Fruit fly (Drosophila melanogaster) whole organism, embryonic: ENCODE results near the gene CG10793.

Experiments
- CG10321 ChIP-seq: fragments of 200-800 bp; sonication (Bioruptor generic); IDR thresholded peaks from 2 replicates; pipeline ENCODE4 v1.3.6; 2022; ENCODE audit warnings: missing biosample characterization, missing genetic modification characterization
- CG10366 ChIP-seq: fragments of 200-800 bp; sonication (Bioruptor generic); IDR thresholded peaks from 2 replicates; pipeline ENCODE4 v1.3.6; 2022; ENCODE audit warnings: missing biosample characterization, missing genetic modification characterization
- CG10543 ChIP-seq: fragments of 200-800 bp; sonication (Bioruptor generic); optimal IDR thresholded peaks from 3 replicates; lab custom pipeline; 2017; ENCODE audit warnings: missing biosample characterization, mild to moderate bottlenecking, missing genetic modification characterization, moderate library complexity
- CG11093 ChIP-seq: fragments of 200-800 bp; sonication (Bioruptor generic); IDR thresholded peaks from 3 replicates; pipeline ENCODE4 v1.3.6; 2022; ENCODE audit warnings: missing biosample characterization, missing genetic modification characterization
- CG11504 ChIP-seq: fragments of 200-800 bp; sonication (Bioruptor generic); optimal IDR thresholded peaks from 3 replicates; lab custom pipeline; 2019; ENCODE audit warnings: missing biosample characterization, mild to moderate bottlenecking, missing genetic modification characterization, moderate library complexity
- CG11723 ChIP-seq: fragments of 200-800 bp; sonication (Bioruptor generic); optimal IDR thresholded peaks from 2 replicates; lab custom pipeline; 2017; ENCODE audit warnings: missing biosample characterization, mild to moderate bottlenecking, missing genetic modification characterization
- CG12104 ChIP-seq: fragments of 200-800 bp; sonication (Bioruptor generic); optimal IDR thresholded peaks from 3 replicates; lab custom pipeline; 2016; ENCODE audit warnings: missing biosample characterization, missing genetic modification characterization
- CG13624 ChIP-seq: fragments of 200-800 bp; sonication (Bioruptor generic); optimal IDR thresholded peaks from 2 replicates; lab custom pipeline; 2016; ENCODE audit warnings: missing biosample characterization, missing genetic modification characterization
- CG1602 ChIP-seq: fragments of 200-800 bp; sonication (Bioruptor generic); optimal IDR thresholded peaks from 3 replicates; lab custom pipeline; 2016; ENCODE audit warnings: missing biosample characterization, missing genetic modification characterization
- CG1647 ChIP-seq: fragments of 200-800 bp; sonication (Bioruptor generic); optimal IDR thresholded peaks from 3 replicates; lab custom pipeline; 2016; ENCODE audit warnings: missing biosample characterization, missing genetic modification characterization
- CG16813 ChIP-seq: fragments of 200-800 bp; sonication (Bioruptor generic); IDR thresholded peaks from 3 replicates; pipeline ENCODE4 v1.3.6; 2022; ENCODE audit warnings: missing biosample characterization, missing genetic modification characterization; ENCODE audit not compliant: partially characterized antibody
- CG17328 ChIP-seq: fragments of 200-800 bp; sonication (Bioruptor generic); IDR thresholded peaks from 2 replicates; pipeline ENCODE4 v1.3.6; 2022; ENCODE audit warnings: missing biosample characterization, missing genetic modification characterization
- CG17359 ChIP-seq: fragments of 200-800 bp; sonication (Bioruptor generic); optimal IDR thresholded peaks from 3 replicates; lab custom pipeline; 2018; ENCODE audit warnings: missing biosample characterization, mild to moderate bottlenecking, missing genetic modification characterization, moderate library complexity
- CG18011 ChIP-seq: fragments of 200-800 bp; sonication (Bioruptor generic); optimal IDR thresholded peaks from 2 replicates; lab custom pipeline; 2017; ENCODE audit warnings: missing biosample characterization, missing genetic modification characterization, mild to moderate bottlenecking, moderate library complexity, missing genotype
- CG18764 ChIP-seq: fragments of 200-800 bp; sonication (Bioruptor generic); optimal IDR thresholded peaks from 3 replicates; lab custom pipeline; 2016; ENCODE audit warnings: missing biosample characterization, missing genetic modification characterization
- CG2202 ChIP-seq: fragments of 200-800 bp; sonication (Bioruptor generic); optimal IDR thresholded peaks from 2 replicates; lab custom pipeline; 2018; ENCODE audit warnings: missing biosample characterization, mild to moderate bottlenecking, missing genetic modification characterization
- CG31441 ChIP-seq: fragments of 200-800 bp; sonication (Bioruptor generic); IDR thresholded peaks from 2 replicates; pipeline ENCODE4 v1.3.6; 2022; ENCODE audit warnings: missing biosample characterization, missing genetic modification characterization
- CG34376 ChIP-seq: fragments of 200-800 bp; sonication (Bioruptor generic); optimal IDR thresholded peaks from 2 replicates; lab custom pipeline; 2018; ENCODE audit warnings: missing biosample characterization, mild to moderate bottlenecking, missing genetic modification characterization
- Dll ChIP-seq: fragments of 200-800 bp; sonication (Bioruptor generic); IDR thresholded peaks from 4 replicates; pipeline ENCODE4 v1.3.6; 2022; ENCODE audit warnings: missing biosample characterization, missing genetic modification characterization; ENCODE audit not compliant: partially characterized antibody
- Dp ChIP-seq: fragments of 200-800 bp; sonication (Bioruptor generic); optimal IDR thresholded peaks from 2 replicates; lab custom pipeline; 2018; ENCODE audit warnings: missing biosample characterization, mild to moderate bottlenecking, missing genetic modification characterization, moderate library complexity
- Hand ChIP-seq: fragments of 200-800 bp; sonication (Bioruptor generic); optimal IDR thresholded peaks from 2 replicates; lab custom pipeline; 2017; ENCODE audit warnings: mild to moderate bottlenecking, missing biosample characterization, missing genetic modification reagents, missing genetic modification characterization
- HmgD ChIP-seq: fragments of 200-800 bp; sonication (Bioruptor generic); optimal IDR thresholded peaks from 3 replicates; lab custom pipeline; 2016; ENCODE audit warnings: missing biosample characterization, missing genetic modification characterization
- Mrtf ChIP-seq: fragments of 200-800 bp; sonication (Bioruptor generic); IDR thresholded peaks from 3 replicates; pipeline ENCODE4 v1.3.6; 2022; ENCODE audit warnings: missing biosample characterization, missing genetic modification characterization
- Myb ChIP-seq: fragments of 200-800 bp; sonication (Bioruptor generic); optimal IDR thresholded peaks from 2 replicates; lab custom pipeline; 2016; ENCODE audit warnings: missing biosample characterization, missing genetic modification characterization
- Nf-YA ChIP-seq: fragments of 200-800 bp; sonication (Bioruptor generic); IDR thresholded peaks from 2 replicates; pipeline ENCODE4 v1.3.6; 2022; ENCODE audit warnings: missing biosample characterization, missing genetic modification characterization
- Ptx1 ChIP-seq: fragments of 200-800 bp; sonication (Bioruptor generic); IDR thresholded peaks from 2 replicates; pipeline ENCODE4 v1.3.6; 2022; ENCODE audit warnings: missing biosample characterization, missing genetic modification characterization
- Side ChIP-seq: fragments of 200-800 bp; sonication (Bioruptor generic); optimal IDR thresholded peaks from 2 replicates; lab custom pipeline; 2016; ENCODE audit warnings: missing biosample characterization, missing genetic modification characterization
- Sin3A ChIP-seq: fragments of >200 bp; optimal IDR thresholded peaks from 2 replicates; lab custom pipeline; 2018
- Stat92E ChIP-seq, 3 experiments: fragments of >200 bp in 2 of 3; fragments of 200-800 bp in 1 of 3; sonication (Bioruptor generic) in 1 of 3; optimal IDR thresholded peaks; 2 replicates each; lab custom pipeline; 2017 to 2019; ENCODE audit warnings: missing biosample characterization in 3 of 3, missing genetic modification characterization in 3 of 3, mild to moderate bottlenecking in 1 of 3, moderate library complexity in 1 of 3
- Xrp1 ChIP-seq: fragments of 200-800 bp; sonication (Bioruptor generic); IDR thresholded peaks from 2 replicates; pipeline ENCODE4 v1.3.6; 2022; ENCODE audit warnings: missing biosample characterization, missing genetic modification characterization
- btn ChIP-seq: fragments of 200-800 bp; sonication (Bioruptor generic); optimal IDR thresholded peaks from 2 replicates; lab custom pipeline; 2016; ENCODE audit warnings: missing biosample characterization, missing genetic modification characterization
- ci ChIP-seq: fragments of 200-800 bp; sonication (Bioruptor generic); IDR thresholded peaks from 3 replicates; pipeline ENCODE4 v1.3.6; 2022; ENCODE audit warnings: missing biosample characterization, missing genetic modification characterization
- ewg ChIP-seq: fragments of 200-800 bp; sonication (Bioruptor generic); optimal IDR thresholded peaks from 3 replicates; lab custom pipeline; 2017; ENCODE audit warnings: mild to moderate bottlenecking, missing biosample characterization, missing genetic modification reagents, missing genetic modification characterization
- fd96Cb ChIP-seq: fragments of 200-800 bp; sonication (Bioruptor generic); optimal IDR thresholded peaks from 2 replicates; lab custom pipeline; 2018; ENCODE audit warnings: missing biosample characterization, mild to moderate bottlenecking, missing genetic modification characterization, moderate library complexity
- grau ChIP-seq: fragments of 200-800 bp; optimal IDR thresholded peaks from 3 replicates; lab custom pipeline; 2019; ENCODE audit warnings: missing biosample characterization, mild to moderate bottlenecking, missing genetic modification characterization, moderate library complexity
- gro ChIP-seq: fragments of 200-800 bp; sonication (Bioruptor generic); optimal IDR thresholded peaks from 2 replicates; lab custom pipeline; 2016; ENCODE audit warnings: missing biosample characterization, missing genetic modification characterization
- hb ChIP-seq: fragments of 200-800 bp; sonication (Bioruptor generic); IDR thresholded peaks from 3 replicates; pipeline ENCODE4 v1.3.6; 2022; ENCODE audit warnings: missing biosample characterization, missing genetic modification characterization; ENCODE audit not compliant: partially characterized antibody
- kah ChIP-seq: fragments of 200-800 bp; sonication (Bioruptor generic); optimal IDR thresholded peaks from 2 replicates; lab custom pipeline; 2018; ENCODE audit warnings: missing biosample characterization, mild to moderate bottlenecking, missing genetic modification characterization
- lilli ChIP-seq: fragments of 200-800 bp; sonication (Bioruptor generic); optimal IDR thresholded peaks from 3 replicates; lab custom pipeline; 2016; ENCODE audit warnings: missing biosample characterization, missing genetic modification characterization
- mld ChIP-seq: fragments of 200-800 bp; sonication (Bioruptor generic); IDR thresholded peaks from 3 replicates; pipeline ENCODE4 v1.3.6; 2022; ENCODE audit warnings: missing biosample characterization, missing genetic modification characterization; ENCODE audit not compliant: partially characterized antibody
- nmo ChIP-seq: fragments of 200-800 bp; sonication (Bioruptor generic); optimal IDR thresholded peaks from 2 replicates; lab custom pipeline; 2018; ENCODE audit warnings: missing biosample characterization, mild to moderate bottlenecking, missing genetic modification characterization, moderate library complexity
- salm ChIP-seq: fragments of 200-800 bp; sonication (Bioruptor generic); optimal IDR thresholded peaks from 2 replicates; lab custom pipeline; 2018; ENCODE audit warnings: missing biosample characterization, mild to moderate bottlenecking, missing genetic modification characterization
- sens ChIP-seq: fragments of 200-800 bp; sonication (Bioruptor generic); peaks from one replicate; lab custom pipeline; 2016; ENCODE audit warnings: missing biosample characterization, missing genetic modification characterization
- sens-2 ChIP-seq: fragments of 200-800 bp; sonication (Bioruptor generic); IDR thresholded peaks from 2 replicates; pipeline ENCODE4 v1.3.6; 2022; ENCODE audit warnings: missing biosample characterization, missing genetic modification characterization
- sr ChIP-seq: fragments of 200-800 bp; sonication (Bioruptor generic); IDR thresholded peaks from 3 replicates; pipeline ENCODE4 v1.3.6; 2022; ENCODE audit warnings: missing biosample characterization, missing genetic modification characterization
- stc ChIP-seq: fragments of 200-800 bp; sonication (Bioruptor generic); IDR thresholded peaks from 2 replicates; pipeline ENCODE4 v1.3.6; 2022; ENCODE audit warnings: missing biosample characterization, missing genetic modification characterization
- twi ChIP-seq: fragments of 200-800 bp; optimal IDR thresholded peaks from 2 replicates; lab custom pipeline; 2019; ENCODE audit warnings: missing biosample characterization, mild to moderate bottlenecking, missing genetic modification characterization, moderate library complexity
- tx ChIP-seq: fragments of 200-800 bp; sonication (Bioruptor generic); optimal IDR thresholded peaks from 2 replicates; lab custom pipeline; 2016; ENCODE audit warnings: missing biosample characterization, missing genetic modification characterization
- unc-4 ChIP-seq: fragments of 200-800 bp; sonication (Bioruptor generic); IDR thresholded peaks from 2 replicates; pipeline ENCODE4 v1.3.6; 2022; ENCODE audit warnings: missing biosample characterization, missing genetic modification characterization; ENCODE audit not compliant: partially characterized antibody
- z ChIP-seq: fragments of 200-800 bp; sonication (Bioruptor generic); IDR thresholded peaks from 3 replicates; pipeline ENCODE4 v1.3.6; 2022; ENCODE audit warnings: missing biosample characterization, missing genetic modification characterization

Gene CG10793

DNA sequence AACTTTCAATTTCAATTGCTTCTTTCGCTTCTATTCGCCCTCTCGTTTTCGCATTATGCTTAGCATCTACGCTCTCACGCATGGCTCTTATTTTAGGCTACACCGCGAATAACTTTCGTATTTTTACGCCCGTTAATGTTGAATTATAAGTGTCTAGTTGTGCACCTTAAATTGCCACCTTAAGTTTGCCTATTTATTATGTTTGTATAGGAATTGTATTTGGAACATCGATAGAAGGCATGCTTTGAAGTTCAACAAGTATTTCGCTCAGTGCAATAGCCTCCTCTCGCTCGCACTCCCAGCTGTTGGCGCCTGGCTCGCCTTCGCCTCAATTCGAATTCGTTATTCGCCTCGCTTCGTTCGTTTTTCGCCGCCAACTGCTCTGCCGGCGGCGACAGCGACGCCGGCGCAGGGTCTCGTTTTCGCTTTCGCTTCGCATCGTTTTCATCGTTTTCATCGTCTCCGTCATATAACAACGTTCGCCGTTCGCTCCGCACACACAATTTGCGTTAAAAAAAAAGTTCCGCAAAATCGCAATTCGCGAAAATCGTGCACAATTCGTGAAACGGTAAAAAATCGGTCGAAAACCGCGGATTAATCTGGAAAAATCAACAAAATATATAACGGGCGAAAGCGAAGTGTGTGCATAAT is 21.3 kb downstream of the CG10793 start (continued):
- TF ChIP-seq ci (GFP tag; lab: Robert Waterston, UW) = peak; percentile 98
- TF ChIP-seq sens-2 (GFP tag; lab: Robert Waterston, UW) = peak; percentile 92
- peak; percentile 92 for TF ChIP-seq salm (tag; lab: Kevin White, UChicago)
- no peak for TF ChIP-seq hb
- peak; percentile 68; the same call in 2 of the 3 replicates for TF ChIP-seq z
- TF ChIP-seq Myb (GFP tag; lab: Kevin White, UChicago) = peak; percentile 92
- no peak for TF ChIP-seq Sin3A
- TF ChIP-seq ewg (GFP tag; lab: Kevin White, UChicago) = peak; percentile 95
- peak; percentile 85 for TF ChIP-seq kah (GFP tag; lab: Kevin White, UChicago)
- peak; percentile 96 for TF ChIP-seq Hand (GFP tag; lab: Kevin White, UChicago)
- peak; percentile 96 for TF ChIP-seq CG11504 (tag; lab: Kevin White, UChicago)
- peak; percentile 95 for TF ChIP-seq CG18764 (GFP tag; lab: Kevin White, UChicago)
- peak; percentile 90 for TF ChIP-seq CG11723 (GFP tag; lab: Kevin White, UChicago)
- peak; percentile 93 for TF ChIP-seq Nf-YA
- TF ChIP-seq CG13624 = peak; percentile 99
- peak; percentile 95 for TF ChIP-seq btn
- peak; percentile 18 for TF ChIP-seq Dp (GFP tag; lab: Kevin White, UChicago)
- peak; percentile 95 for TF ChIP-seq CG11093
- TF ChIP-seq unc-4 (GFP tag; lab: Robert Waterston, UW) = no peak
- TF ChIP-seq CG2202 (tag; lab: Kevin White, UChicago) = peak; percentile 90
- peak; percentile 98 for TF ChIP-seq HmgD
- TF ChIP-seq grau (tag; lab: Kevin White, UChicago) = peak; percentile 96
- TF ChIP-seq CG1602 (GFP tag; lab: Kevin White, UChicago) = peak; percentile 97
- peak; percentile 95 for TF ChIP-seq CG17328 (GFP tag; lab: Robert Waterston, UW)
- peak; percentile 97 for TF ChIP-seq Xrp1 (GFP tag; lab: Robert Waterston, UW)
- peak; percentile 99 for TF ChIP-seq gro
- peak; percentile 86 for TF ChIP-seq twi (tag; lab: Kevin White, UChicago)
- peak; percentile 98 for TF ChIP-seq Side (GFP tag; lab: Kevin White, UChicago)
- peak; percentile 96 for TF ChIP-seq stc (GFP tag; lab: Robert Waterston, UW)
- TF ChIP-seq CG31441 (GFP tag; lab: Robert Waterston, UW) = peak; percentile 98
- peak; percentile 98 for TF ChIP-seq lilli (GFP tag; lab: Kevin White, UChicago)
- peak; percentile 98 for TF ChIP-seq tx (GFP tag; lab: Kevin White, UChicago)
- TF ChIP-seq CG10366 (GFP tag; lab: Robert Waterston, UW) = peak; percentile 97
- peak in 1 of 3 experiments; percentile 77 for TF ChIP-seq Stat92E (GFP tag; optimal IDR thresholded peaks at IDR 0.05; lab: Kevin White, UChicago)
- TF ChIP-seq CG17359 = peak; percentile 98
- no peak for TF ChIP-seq mld (GFP tag; lab: Robert Waterston, UW)
- TF ChIP-seq CG10543 (GFP tag; lab: Kevin White, UChicago) = peak; percentile 83
- TF ChIP-seq CG18011 (GFP tag; lab: Kevin White, UChicago) = peak; percentile 87
- peak; percentile 97 for TF ChIP-seq nmo (GFP tag; lab: Kevin White, UChicago)
- no peak for TF ChIP-seq CG16813
- TF ChIP-seq Mrtf = peak; percentile 97
- TF ChIP-seq sens = peak; percentile 100
- TF ChIP-seq CG34376 (GFP tag; lab: Kevin White, UChicago) = peak; percentile 89
- peak; percentile 93 for TF ChIP-seq CG12104
- TF ChIP-seq Ptx1 = peak; percentile 98
- TF ChIP-seq CG10321 (GFP tag; lab: Robert Waterston, UW) = peak; percentile 79
- TF ChIP-seq Dll (GFP tag; lab: Robert Waterston, UW) = no peak
- peak; percentile 97 for TF ChIP-seq CG1647 (GFP tag; lab: Kevin White, UChicago)
- TF ChIP-seq fd96Cb (tag; lab: Kevin White, UChicago) = peak; percentile 96
- TF ChIP-seq sr (GFP tag; lab: Robert Waterston, UW) = peak; percentile 91
